Fruit fly (Drosophila melanogaster): ENCODE measurements around the gene Golgin104.

- TF ChIP-seq CG8478 (optimal IDR thresholded peaks at IDR 0.05) (no peak), CTCF (optimal IDR thresholded peaks at IDR 0.05) (no peak)
Measured at dm6 chr3L:16385880-16386584, 34.3 kb upstream of the Golgin104 start, which contains the start of the genes Agpat3 and RAF2.
